Worm (Caenorhabditis elegans): ENCODE data around the gene cuc-1.

cuc-1 gene

ce11 chrIII:7860885-7861284 is at the start of gene cuc-1:
Gene cuc-1, minus strand, starts transcription at chrIII:7860985.
- TF ChIP-seq sptf-1 (tag; optimal IDR thresholded peaks at IDR 0.05): no peak
- TF ChIP-seq lin-32 (GFP tag; optimal IDR thresholded peaks at IDR 0.05): no peak
- peak; percentile 36 for TF ChIP-seq zip-8 (tag; optimal IDR thresholded peaks at IDR 0.05)
- TF ChIP-seq unc-120 (tag; optimal IDR thresholded peaks at IDR 0.05; ENCODE audit: poor library complexity, severe bottlenecking): no peak
- TF ChIP-seq sem-2 (GFP tag; optimal IDR thresholded peaks at IDR 0.05): no peak
- TF ChIP-seq mls-2 (tag; optimal IDR thresholded peaks at IDR 0.05): no peak
- TF ChIP-seq ceh-39 (tag; optimal IDR thresholded peaks at IDR 0.05): no peak
- no peak for TF ChIP-seq ztf-11 (tag; optimal IDR thresholded peaks at IDR 0.05)

DNA sequence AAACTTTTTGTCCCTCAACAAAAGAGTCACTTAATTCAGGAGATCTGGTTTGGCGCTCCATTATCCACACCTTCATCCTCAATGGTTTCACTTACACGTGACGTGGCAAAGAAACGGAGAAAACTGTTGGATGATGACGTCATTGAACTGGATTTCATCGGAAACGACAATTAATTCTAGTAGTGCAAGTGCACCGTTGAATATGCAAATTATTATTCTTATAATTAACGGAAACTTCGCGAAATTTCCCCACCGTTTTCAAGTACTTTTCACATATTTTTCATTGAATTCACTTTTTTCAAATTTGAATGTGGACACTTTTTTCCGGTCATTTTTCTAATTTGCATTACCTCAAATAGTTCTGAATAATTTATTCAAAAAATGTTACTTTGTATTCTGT is 48.5 kb upstream of the cuc-1 start, which contains the start of gene ZK688.1:
TSS of gene ZK688.1 (plus strand) at position 301 of the 400 bp plus-strand sequence.
- TF ChIP-seq lsy-2 (tag; optimal IDR thresholded peaks at IDR 0.05): no peak
- TF ChIP-seq M03D4.4 (tag; optimal IDR thresholded peaks at IDR 0.05): no peak
- no peak for TF ChIP-seq lin-32 (GFP tag; optimal IDR thresholded peaks at IDR 0.05)
- no peak for TF ChIP-seq mab-5 (tag; optimal IDR thresholded peaks at IDR 0.05)
- TF ChIP-seq snpc-4 (tag; optimal IDR thresholded peaks at IDR 0.05): no peak
- no peak for TF ChIP-seq ceh-43 (GFP tag; optimal IDR thresholded peaks at IDR 0.05)
- no peak for TF ChIP-seq elt-3 (tag; optimal IDR thresholded peaks at IDR 0.05)
- TF ChIP-seq lin-13 (tag; optimal IDR thresholded peaks at IDR 0.05): no peak
- TF ChIP-seq unc-62 (GFP tag; optimal IDR thresholded peaks at IDR 0.05): no peak
- TF ChIP-seq nhr-76 (tag; optimal IDR thresholded peaks at IDR 0.05): no peak
- no peak for TF ChIP-seq blmp-1 (tag; optimal IDR thresholded peaks at IDR 0.05)
- TF ChIP-seq ham-2 (GFP tag; optimal IDR thresholded peaks at IDR 0.05): no peak
- TF ChIP-seq drap-1 (GFP tag; optimal IDR thresholded peaks at IDR 0.05): no peak
- no peak for TF ChIP-seq sptf-1 (tag; optimal IDR thresholded peaks at IDR 0.05)
- no peak for TF ChIP-seq ceh-39 (tag; optimal IDR thresholded peaks at IDR 0.05)
- no peak for TF ChIP-seq cnd-1 (tag; optimal IDR thresholded peaks at IDR 0.05)
- no peak for TF ChIP-seq ces-1 (GFP tag; optimal IDR thresholded peaks at IDR 0.05)
- no peak for TF ChIP-seq nhr-12 (tag; optimal IDR thresholded peaks at IDR 0.05)
- no peak for TF ChIP-seq tbx-8 (GFP tag; optimal IDR thresholded peaks at IDR 0.05)

- TF ChIP-seq unc-62 (GFP tag; optimal IDR thresholded peaks at IDR 0.05) (peak; percentile 28), mep-1 (tag; optimal IDR thresholded peaks at IDR 0.05) (no peak), ham-2 (GFP tag; optimal IDR thresholded peaks at IDR 0.05) (no peak), ztf-11 (tag; optimal IDR thresholded peaks at IDR 0.05) (no peak), ces-1 (GFP tag; optimal IDR thresholded peaks at IDR 0.05) (no peak), elt-1 (tag; optimal IDR thresholded peaks at IDR 0.05; ENCODE audit: borderline replicate concordance, insufficient read depth) (no peak), sptf-1 (tag; optimal IDR thresholded peaks at IDR 0.05) (no peak), nhr-237 (tag; optimal IDR thresholded peaks at IDR 0.05) (no peak), ceh-83 (GFP tag; optimal IDR thresholded peaks at IDR 0.05) (no peak), cnd-1 (tag; optimal IDR thresholded peaks at IDR 0.05) (no peak), snpc-4 (tag; optimal IDR thresholded peaks at IDR 0.05) (no peak), elt-3 (tag; optimal IDR thresholded peaks at IDR 0.05) (no peak), unc-39 (tag; optimal IDR thresholded peaks at IDR 0.05) (no peak), ceh-43 (GFP tag; optimal IDR thresholded peaks at IDR 0.05) (no peak), ceh-39 (tag; optimal IDR thresholded peaks at IDR 0.05) (peak; percentile 45), tbx-8 (GFP tag; optimal IDR thresholded peaks at IDR 0.05) (no peak), pha-4 (tag; optimal IDR thresholded peaks at IDR 0.05) (no peak), nhr-12 (tag; optimal IDR thresholded peaks at IDR 0.05) (no peak), hlh-1 (tag; optimal IDR thresholded peaks at IDR 0.05) (peak; percentile 83), nhr-28 (tag; optimal IDR thresholded peaks at IDR 0.05) (no peak), sem-2 (GFP tag; optimal IDR thresholded peaks at IDR 0.05) (no peak), lin-32 (GFP tag; optimal IDR thresholded peaks at IDR 0.05) (no peak)
These were observed 46.7 kb upstream of the cuc-1 start, which contains the start of gene pcp-5 for ce11 chrIII:7907515-7907914. Gene pcp-5, minus strand, starts transcription at chrIII:7907615.

ce11 chrIII:7903427-7903826 is 42.6 kb upstream of the cuc-1 start:
- TF ChIP-seq flh-1 (GFP tag; optimal IDR thresholded peaks at IDR 0.05) (no peak), unc-39 (tag; optimal IDR thresholded peaks at IDR 0.05) (no peak), pha-4 (tag; optimal IDR thresholded peaks at IDR 0.05) (no peak), drap-1 (GFP tag; optimal IDR thresholded peaks at IDR 0.05) (no peak), hlh-1 (tag; optimal IDR thresholded peaks at IDR 0.05) (no peak), tbx-8 (GFP tag; optimal IDR thresholded peaks at IDR 0.05) (no peak)

All from whole organism, mixed stage, embryonic.